Fruit fly (Drosophila melanogaster) whole organism, embryonic: Measurements from ENCODE around the gene Fmr1.

Source experiments
- Antp ChIP-seq: fragments of 200-800 bp; sonication (Bioruptor generic); optimal IDR thresholded peaks from 3 replicates; lab custom pipeline; 2016; ENCODE audit warnings: missing biosample characterization, missing genetic modification characterization
- C15 ChIP-seq: fragments of 200-800 bp; sonication (Bioruptor generic); IDR thresholded peaks from 3 replicates; pipeline ENCODE4 v1.3.6; 2022; ENCODE audit warnings: missing biosample characterization, missing genetic modification characterization
- CG10565 ChIP-seq: fragments of 200-800 bp; sonication (Bioruptor generic); optimal IDR thresholded peaks from 3 replicates; lab custom pipeline; 2016; ENCODE audit warnings: missing biosample characterization, mild to moderate bottlenecking, missing genetic modification characterization
- CG11085 ChIP-seq: fragments of 200-800 bp; sonication (Bioruptor generic); IDR thresholded peaks from 2 replicates; pipeline ENCODE4 v1.3.6; 2022; ENCODE audit warnings: missing biosample characterization, missing genetic modification characterization
- CG11695 ChIP-seq: fragments of 200-800 bp; sonication (Bioruptor generic); IDR thresholded peaks from 3 replicates; pipeline ENCODE4 v1.3.6; 2022; ENCODE audit warnings: missing biosample characterization, missing genetic modification characterization
- CG1233 ChIP-seq: fragments of 200-800 bp; sonication (Bioruptor generic); optimal IDR thresholded peaks from 4 replicates; lab custom pipeline; 2018; ENCODE audit warnings: missing biosample characterization, mild to moderate bottlenecking, missing genetic modification characterization
- CG13287 ChIP-seq: fragments of 200-800 bp; sonication (Bioruptor generic); IDR thresholded peaks from 2 replicates; pipeline ENCODE4 v1.3.6; 2022; ENCODE audit warnings: missing biosample characterization, missing genetic modification characterization; ENCODE audit not compliant: partially characterized antibody
- CG14860 ChIP-seq: fragments of 200-800 bp; sonication (Bioruptor generic); IDR thresholded peaks from 3 replicates; pipeline ENCODE4 v1.3.6; 2022; ENCODE audit warnings: missing biosample characterization, missing genetic modification characterization; ENCODE audit not compliant: partially characterized antibody
- CG1647 ChIP-seq: fragments of 200-800 bp; sonication (Bioruptor generic); optimal IDR thresholded peaks from 3 replicates; lab custom pipeline; 2016; ENCODE audit warnings: missing biosample characterization, missing genetic modification characterization
- CG18476 ChIP-seq: fragments of 200-800 bp; sonication (Bioruptor generic); optimal IDR thresholded peaks from 2 replicates; lab custom pipeline; 2016; ENCODE audit warnings: missing biosample characterization, mild to moderate bottlenecking, missing genetic modification characterization
- CG18599 ChIP-seq: fragments of 200-800 bp; sonication (Bioruptor generic); optimal IDR thresholded peaks from 3 replicates; lab custom pipeline; 2017; ENCODE audit warnings: missing biosample characterization, missing genetic modification characterization, mild to moderate bottlenecking, moderate library complexity, missing genetic modification reagents
- CG2889 ChIP-seq: fragments of 200-800 bp; sonication (Bioruptor generic); IDR thresholded peaks from 3 replicates; pipeline ENCODE4 v1.3.6; 2022; ENCODE audit warnings: missing biosample characterization, missing genetic modification characterization
- CG32532 ChIP-seq: fragments of 200-800 bp; sonication (Bioruptor generic); IDR thresholded peaks from 2 replicates; pipeline ENCODE4 v1.3.6; 2022; ENCODE audit warnings: missing biosample characterization, missing genetic modification characterization
- CG32767 ChIP-seq: fragments of 200-800 bp; sonication (Bioruptor generic); IDR thresholded peaks from 2 replicates; pipeline ENCODE4 v1.3.6; 2022; ENCODE audit warnings: missing biosample characterization, missing genetic modification characterization
- CG33557 ChIP-seq: fragments of 200-800 bp; sonication (Bioruptor generic); optimal IDR thresholded peaks from 2 replicates; lab custom pipeline; 2019; ENCODE audit warnings: missing biosample characterization, mild to moderate bottlenecking, missing genetic modification characterization, moderate library complexity
- CG6683 ChIP-seq: fragments of 200-800 bp; sonication (Bioruptor generic); optimal IDR thresholded peaks from 2 replicates; lab custom pipeline; 2017; ENCODE audit warnings: missing biosample characterization, mild to moderate bottlenecking, missing genetic modification characterization, missing genetic modification reagents
- CG7556 ChIP-seq: fragments of 200-800 bp; sonication (Bioruptor generic); optimal IDR thresholded peaks from 2 replicates; lab custom pipeline; 2017; ENCODE audit warnings: missing biosample characterization, mild to moderate bottlenecking, missing genetic modification characterization
- CG8765 ChIP-seq: fragments of 200-800 bp; sonication (Bioruptor generic); IDR thresholded peaks from 2 replicates; pipeline ENCODE4 v1.3.6; 2022; ENCODE audit warnings: missing biosample characterization, missing genetic modification characterization
- Dip3 ChIP-seq: fragments of 200-800 bp; sonication (Bioruptor generic); optimal IDR thresholded peaks from 3 replicates; lab custom pipeline; 2016; ENCODE audit warnings: missing biosample characterization, missing genetic modification characterization
- E2f2 ChIP-seq: fragments of 200-800 bp; sonication (Bioruptor generic); IDR thresholded peaks from 2 replicates; pipeline ENCODE4 v1.3.6; 2022; ENCODE audit warnings: missing biosample characterization, missing genetic modification characterization
- Fer3 ChIP-seq: fragments of 200-800 bp; sonication (Bioruptor generic); optimal IDR thresholded peaks from 2 replicates; lab custom pipeline; 2018; ENCODE audit warnings: missing biosample characterization, mild to moderate bottlenecking, missing genetic modification characterization, moderate library complexity
- HLH54F ChIP-seq: fragments of 200-800 bp; sonication (Bioruptor generic); optimal IDR thresholded peaks from 3 replicates; lab custom pipeline; 2016; ENCODE audit warnings: missing biosample characterization, missing genetic modification characterization
- Hmx ChIP-seq: fragments of 200-800 bp; sonication (Bioruptor generic); optimal IDR thresholded peaks from 2 replicates; lab custom pipeline; 2016; ENCODE audit warnings: missing biosample characterization, missing genetic modification characterization
- Lim3 ChIP-seq: fragments of 200-800 bp; sonication (Bioruptor generic); IDR thresholded peaks from 2 replicates; pipeline ENCODE4 v1.3.6; 2022; ENCODE audit warnings: missing biosample characterization, missing genetic modification characterization
- MBD-R2 ChIP-seq: fragments of 200-800 bp; sonication (Bioruptor generic); IDR thresholded peaks from 2 replicates; pipeline ENCODE4 v1.3.6; 2022; ENCODE audit warnings: missing biosample characterization, missing genetic modification characterization
- MESR4 ChIP-seq: fragments of 200-800 bp; sonication (Bioruptor generic); optimal IDR thresholded peaks from 2 replicates; lab custom pipeline; 2018; ENCODE audit warnings: missing biosample characterization, mild to moderate bottlenecking, missing genetic modification characterization, moderate library complexity
- Optix ChIP-seq: fragments of 200-800 bp; sonication (Bioruptor generic); IDR thresholded peaks from 3 replicates; pipeline ENCODE4 v1.3.6; 2022; ENCODE audit warnings: missing biosample characterization, missing genetic modification characterization
- Six4 ChIP-seq: fragments of 200-800 bp; sonication (Bioruptor generic); optimal IDR thresholded peaks from 2 replicates; lab custom pipeline; 2016; ENCODE audit warnings: missing biosample characterization, missing genetic modification characterization
- Taf1 ChIP-seq: fragments of 200-800 bp; sonication (Bioruptor generic); IDR thresholded peaks from 2 replicates; pipeline ENCODE4 v1.3.6; 2022; ENCODE audit warnings: missing biosample characterization, missing genetic modification characterization
- ab ChIP-seq: fragments of 200-800 bp; sonication (Bioruptor generic); optimal IDR thresholded peaks from 2 replicates; lab custom pipeline; 2016; ENCODE audit warnings: missing biosample characterization, missing genetic modification characterization
- aop ChIP-seq: fragments of 200-800 bp; sonication (Bioruptor generic); IDR thresholded peaks from 2 replicates; pipeline ENCODE4 v1.3.6; 2022; ENCODE audit warnings: missing biosample characterization, missing genetic modification characterization
- bsh ChIP-seq, 2 experiments: fragments of 200-800 bp; sonication (Bioruptor generic); optimal IDR thresholded peaks; 2 replicates each; lab custom pipeline; 2017 to 2018; ENCODE audit warnings: mild to moderate bottlenecking in 2 of 2, missing biosample characterization in 2 of 2, missing genetic modification characterization in 2 of 2, moderate library complexity in 1 of 2
- cas ChIP-seq: fragments of 200-800 bp; sonication (Bioruptor generic); IDR thresholded peaks from 2 replicates; pipeline ENCODE4 v1.3.6; 2022; ENCODE audit warnings: missing biosample characterization, missing genetic modification characterization
- exex ChIP-seq: fragments of 200-800 bp; sonication (Bioruptor generic); optimal IDR thresholded peaks from 4 replicates; lab custom pipeline; 2018; ENCODE audit warnings: missing biosample characterization, mild to moderate bottlenecking, missing genetic modification characterization, moderate library complexity
- gcm2 ChIP-seq: fragments of 200-800 bp; sonication (Bioruptor generic); optimal IDR thresholded peaks from 2 replicates; lab custom pipeline; 2016; ENCODE audit warnings: missing biosample characterization, missing genetic modification characterization
- gsb ChIP-seq: fragments of 200-800 bp; sonication (Bioruptor generic); IDR thresholded peaks from 2 replicates; pipeline ENCODE4 v1.3.6; 2022; ENCODE audit warnings: missing biosample characterization, missing genetic modification characterization
- hb ChIP-seq: fragments of 200-800 bp; sonication (Bioruptor generic); IDR thresholded peaks from 3 replicates; pipeline ENCODE4 v1.3.6; 2022; ENCODE audit warnings: missing biosample characterization, missing genetic modification characterization; ENCODE audit not compliant: partially characterized antibody
- ind ChIP-seq: fragments of 200-800 bp; sonication (Bioruptor generic); optimal IDR thresholded peaks from 3 replicates; lab custom pipeline; 2016; ENCODE audit warnings: missing biosample characterization, missing genetic modification characterization
- lov ChIP-seq, 2 experiments: fragments of 200-800 bp in 1 of 2; fragments of >200 bp in 1 of 2; sonication (Bioruptor generic) in 1 of 2; IDR thresholded peaks in 1 of 2; optimal IDR thresholded peaks in 1 of 2; 2 replicates in 1 of 2; 3 replicates in 1 of 2; pipeline versions ENCODE4 v1.3.6 to Lab custom; 2017 to 2022; ENCODE audit warnings: missing biosample characterization in 1 of 2, missing genetic modification characterization in 1 of 2
- mam ChIP-seq: fragments of 200-800 bp; sonication (Bioruptor generic); optimal IDR thresholded peaks from 3 replicates; lab custom pipeline; 2016; ENCODE audit warnings: missing biosample characterization, missing genetic modification characterization
- nerfin-1 ChIP-seq: fragments of 200-800 bp; sonication (Bioruptor generic); optimal IDR thresholded peaks from 3 replicates; lab custom pipeline; 2019; ENCODE audit warnings: missing biosample characterization, mild to moderate bottlenecking, missing genetic modification characterization, moderate library complexity
- nerfin-2 ChIP-seq: fragments of 200-800 bp; sonication (Bioruptor generic); IDR thresholded peaks from 2 replicates; pipeline ENCODE4 v1.3.6; 2022; ENCODE audit warnings: missing biosample characterization, missing genetic modification characterization; ENCODE audit not compliant: partially characterized antibody
- onecut ChIP-seq: fragments of 200-800 bp; sonication (Bioruptor generic); IDR thresholded peaks from 2 replicates; pipeline ENCODE4 v1.3.6; 2022; ENCODE audit warnings: missing biosample characterization, missing genetic modification characterization
- org-1 ChIP-seq: fragments of 200-800 bp; sonication (Bioruptor generic); optimal IDR thresholded peaks from 2 replicates; lab custom pipeline; 2017; ENCODE audit warnings: missing biosample characterization, missing genetic modification characterization
- run ChIP-seq: fragments of 200-800 bp; sonication (Bioruptor generic); optimal IDR thresholded peaks from 3 replicates; lab custom pipeline; 2018; ENCODE audit warnings: missing biosample characterization, mild to moderate bottlenecking, missing genetic modification characterization
- salm ChIP-seq: fragments of 200-800 bp; sonication (Bioruptor generic); optimal IDR thresholded peaks from 2 replicates; lab custom pipeline; 2018; ENCODE audit warnings: missing biosample characterization, mild to moderate bottlenecking, missing genetic modification characterization
- seq ChIP-seq: fragments of 200-800 bp; sonication (Bioruptor generic); IDR thresholded peaks from 2 replicates; pipeline ENCODE4 v1.3.6; 2022; ENCODE audit warnings: missing biosample characterization, missing genetic modification characterization
- sr ChIP-seq: fragments of 200-800 bp; sonication (Bioruptor generic); IDR thresholded peaks from 3 replicates; pipeline ENCODE4 v1.3.6; 2022; ENCODE audit warnings: missing biosample characterization, missing genetic modification characterization
- tgo ChIP-seq: fragments of 200-800 bp; sonication (Bioruptor generic); IDR thresholded peaks from 3 replicates; pipeline ENCODE4 v1.3.6; 2022; ENCODE audit warnings: missing biosample characterization, missing genetic modification characterization
- ttk ChIP-seq: fragments of 200-800 bp; sonication (Bioruptor generic); IDR thresholded peaks from 2 replicates; pipeline ENCODE4 v2.1.2; 2022; ENCODE audit warnings: missing biosample characterization, missing genetic modification characterization
- yki ChIP-seq: fragments of >200 bp; optimal IDR thresholded peaks from 3 replicates; lab custom pipeline; 2018

Gene Fmr1

DNA sequence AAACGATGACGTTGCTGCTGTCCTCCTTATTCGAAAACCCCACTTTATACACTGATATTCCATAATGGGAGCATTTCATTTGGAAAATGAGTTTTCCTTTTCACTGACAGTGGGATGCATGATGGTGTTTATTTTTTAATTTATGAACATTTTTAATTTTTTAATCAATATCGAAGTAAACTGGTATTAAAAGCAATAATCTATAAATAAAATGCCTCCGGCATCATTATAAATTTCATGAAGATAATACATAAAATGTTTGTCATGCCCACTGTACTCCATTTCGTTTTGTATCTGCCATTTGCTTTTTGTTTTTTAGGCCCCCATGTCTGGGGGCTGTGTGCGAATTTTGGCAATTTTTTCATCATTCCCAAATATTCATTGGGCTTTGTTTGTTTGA lies 20.2 kb upstream of the Fmr1 start (continued):
- TF ChIP-seq bsh (GFP tag; optimal IDR thresholded peaks at IDR 0.05; lab: Kevin White, UChicago) (peak in 1 of 2 experiments; percentile 72), CG14860 (GFP tag; lab: Robert Waterston, UW) (no peak), CG7556 (GFP tag; lab: Kevin White, UChicago) (peak; percentile 63), nerfin-1 (no peak), cas (GFP tag; lab: Robert Waterston, UW) (peak; percentile 51; the same call in 1 of the 2 replicates), CG13287 (GFP tag; lab: Robert Waterston, UW) (no peak), CG11695 (GFP tag; lab: Robert Waterston, UW) (peak; percentile 83), Six4 (GFP tag; lab: Kevin White, UChicago) (peak; percentile 8), CG2889 (GFP tag; lab: Robert Waterston, UW) (peak; percentile 58; the same call in 1 of the 3 replicates), ttk (GFP tag; lab: Robert Waterston, UW) (peak; percentile 61), gcm2 (GFP tag; lab: Kevin White, UChicago) (no peak), seq (peak; percentile 34; the same call in 1 of the 2 replicates), aop (GFP tag; lab: Robert Waterston, UW) (no peak), MBD-R2 (GFP tag; lab: Robert Waterston, UW) (no peak; the same call in 1 of the 2 replicates), CG18476 (GFP tag; lab: Kevin White, UChicago) (peak; percentile 22), gsb (GFP tag; lab: Robert Waterston, UW) (0 out of 2 replicates have a peak, but pooled peaks have one; percentile 17), nerfin-2 (GFP tag; lab: Robert Waterston, UW) (no peak), ab (GFP tag; lab: Kevin White, UChicago) (no peak), onecut (GFP tag; lab: Robert Waterston, UW) (no peak; the same call in 1 of the 2 replicates), CG6683 (peak; percentile 43), lov (optimal IDR thresholded peaks at IDR 0.05; lab: Kevin White, UChicago) (no peak), lov (GFP tag; IDR thresholded peaks at IDR 0.05; lab: Robert Waterston, UW) (no peak), C15 (no peak), MESR4 (GFP tag; lab: Kevin White, UChicago) (no peak), run (tag; lab: Kevin White, UChicago) (peak; percentile 27), CG32532 (peak; percentile 82), CG10565 (GFP tag; lab: Kevin White, UChicago) (no peak), CG18599 (GFP tag; lab: Kevin White, UChicago) (peak; percentile 83), HLH54F (GFP tag; lab: Kevin White, UChicago) (peak; percentile 2), CG1233 (GFP tag; lab: Kevin White, UChicago) (peak; percentile 14), Dip3 (GFP tag; lab: Kevin White, UChicago) (peak; percentile 37), tgo (GFP tag; lab: Robert Waterston, UW) (peak; percentile 67; the same call in 2 of the 3 replicates), org-1 (peak; percentile 45), Lim3 (GFP tag; lab: Robert Waterston, UW) (no peak), Optix (GFP tag; lab: Robert Waterston, UW) (no peak), Taf1 (GFP tag; lab: Robert Waterston, UW) (no peak), exex (peak; percentile 43), CG33557 (GFP tag; lab: Kevin White, UChicago) (no peak), CG1647 (GFP tag; lab: Kevin White, UChicago) (no peak), Fer3 (peak; percentile 69), sr (no peak), E2f2 (GFP tag; lab: Robert Waterston, UW) (0 out of 2 replicates have a peak, but pooled peaks have one; percentile 34), CG8765 (GFP tag; lab: Robert Waterston, UW) (0 out of 2 replicates have a peak, but pooled peaks have one; percentile 14), mam (GFP tag; lab: Kevin White, UChicago) (peak; percentile 29), Hmx (GFP tag; lab: Kevin White, UChicago) (no peak), salm (peak; percentile 16), Antp (peak; percentile 1), CG32767 (GFP tag; lab: Robert Waterston, UW) (peak; percentile 66), yki (no peak), CG11085 (no peak), ind (peak; percentile 48), hb (GFP tag; lab: Robert Waterston, UW) (no peak)
